Worm (Caenorhabditis elegans) whole organism, late embryonic: ENCODE data around the gene C04C3.6.
"Not testable (repeated sequence)": the region's sequence is repeated elsewhere in the genome, so short reads cannot be mapped to it uniquely, and the experiment has no call there.

ENCODE experiments used
- K02D7.2 ChIP-seq: sonication (generic microtip); optimal IDR thresholded peaks from 2 replicates; lab custom pipeline; 2017; ENCODE audit warnings: mild to moderate bottlenecking, missing genetic modification characterization, missing compliant biosample characterization
- ahr-1 ChIP-seq: sonication (generic microtip); optimal IDR thresholded peaks from 2 replicates; lab custom pipeline; 2016; ENCODE audit warnings: missing genetic modification characterization, missing compliant biosample characterization
- ama-1 ChIP-seq: fragments of 150-350 bp; optimal IDR thresholded peaks from 2 replicates; lab custom pipeline; 2014
- che-1 ChIP-seq: sonication (generic microtip); optimal IDR thresholded peaks from 2 replicates; lab custom pipeline; 2016; ENCODE audit warnings: mild to moderate bottlenecking, missing genetic modification characterization, missing compliant biosample characterization
- fkh-10 ChIP-seq: fragments of 150-350 bp; optimal IDR thresholded peaks from 2 replicates; lab custom pipeline; 2014; ENCODE audit warnings: missing biosample characterization, missing genetic modification reagents, missing genetic modification characterization
- hlh-30 ChIP-seq: sonication (generic microtip); optimal IDR thresholded peaks from 2 replicates; lab custom pipeline; 2017; ENCODE audit warnings: antibody characterized with exemption, missing genetic modification characterization, missing compliant biosample characterization; ENCODE audit not compliant: insufficient read depth
- pha-2 ChIP-seq: sonication (generic microtip); optimal IDR thresholded peaks from 2 replicates; lab custom pipeline; 2017; ENCODE audit warnings: mild to moderate bottlenecking, missing genetic modification characterization, missing compliant biosample characterization
- pqm-1 ChIP-seq: sonication (generic microtip); optimal IDR thresholded peaks from 2 replicates; lab custom pipeline; 2016; ENCODE audit warnings: missing genetic modification characterization, missing compliant biosample characterization
- pros-1 ChIP-seq: fragments of 150-350 bp; optimal IDR thresholded peaks from 2 replicates; lab custom pipeline; 2014; ENCODE audit warnings: missing biosample characterization, missing genetic modification reagents, missing genetic modification characterization
- syd-9 ChIP-seq: sonication (generic microtip); optimal IDR thresholded peaks from 2 replicates; lab custom pipeline; 2016; ENCODE audit warnings: mild to moderate bottlenecking, missing genetic modification characterization, moderate library complexity, missing compliant biosample characterization
- tbx-7 ChIP-seq: sonication (generic microtip); optimal IDR thresholded peaks from 2 replicates; lab custom pipeline; 2016; ENCODE audit warnings: missing genotype, missing genetic modification characterization, missing compliant biosample characterization
- unc-86 ChIP-seq: sonication (generic microtip); optimal IDR thresholded peaks from 2 replicates; lab custom pipeline; 2016; ENCODE audit warnings: missing genetic modification characterization, missing compliant biosample characterization

- not testable (repeated sequence) for TF ChIP-seq pros-1 (tag; lab: Kevin White, UChicago); K02D7.2 (tag; lab: Kevin White, UChicago); ama-1 (lab: Kevin White, UChicago); pqm-1 (tag; lab: Kevin White, UChicago); fkh-10; hlh-30 (tag; lab: Kevin White, UChicago); che-1 (tag; lab: Kevin White, UChicago); unc-86; syd-9; pha-2; ahr-1; tbx-7 (tag; lab: Kevin White, UChicago)
These were observed 28.4 kb downstream of the C04C3.6 start, which contains the start of gene C04C3.4 for ce11 chrIV:3394066-3394465.
